Worm (Caenorhabditis elegans) whole organism, L3 larva: Measurements from ENCODE around the gene srx-12.
"Not testable (repeated sequence)": the region's sequence is repeated elsewhere in the genome, so short reads cannot be mapped to it uniquely, and the experiment has no call there.

Experiments
- ZK546.5 ChIP-seq: sonication (generic microtip); optimal IDR thresholded peaks from 2 replicates; lab custom pipeline; 2017; ENCODE audit warnings: missing biosample characterization, missing genetic modification characterization
- aly-2 ChIP-seq: fragments of 150-350 bp; optimal IDR thresholded peaks from 2 replicates; lab custom pipeline; 2014; ENCODE audit warnings: missing biosample characterization, missing genetic modification characterization
- ceh-16 ChIP-seq: sonication (generic microtip); optimal IDR thresholded peaks from 2 replicates; lab custom pipeline; 2017; ENCODE audit warnings: missing biosample characterization, missing genetic modification characterization
- ceh-28 ChIP-seq: fragments of 150-350 bp; optimal IDR thresholded peaks from 2 replicates; lab custom pipeline; 2014; ENCODE audit warnings: missing biosample characterization, missing genetic modification reagents, missing genetic modification characterization
- daf-12 ChIP-seq: fragments of 150-350 bp; optimal IDR thresholded peaks from 2 replicates; lab custom pipeline; 2014; ENCODE audit warnings: missing biosample characterization, missing genetic modification reagents, missing genetic modification characterization
- elt-2 ChIP-seq: sonication (generic microtip); optimal IDR thresholded peaks from 2 replicates; lab custom pipeline; 2016; ENCODE audit warnings: missing genetic modification reagents, mild to moderate bottlenecking, missing genetic modification characterization, missing compliant biosample characterization
- eor-1 ChIP-seq, 2 experiments: fragments of 150-350 bp; optimal IDR thresholded peaks; 2 replicates each; lab custom pipeline; 2014 to 2018; ENCODE audit warnings: missing biosample characterization in 2 of 2, missing genetic modification characterization in 2 of 2
- fkh-2 ChIP-seq: fragments of 150-350 bp; optimal IDR thresholded peaks from 2 replicates; lab custom pipeline; 2014; ENCODE audit warnings: missing biosample characterization, missing genetic modification reagents, missing genetic modification characterization
- fos-1 ChIP-seq: fragments of 150-350 bp; optimal IDR thresholded peaks from 2 replicates; lab custom pipeline; 2014; ENCODE audit warnings: missing biosample characterization, missing genetic modification characterization
- hmg-11 ChIP-seq: sonication (generic microtip); optimal IDR thresholded peaks from 2 replicates; lab custom pipeline; 2016; ENCODE audit warnings: missing genetic modification characterization, missing compliant biosample characterization
- jun-1 ChIP-seq: fragments of 150-350 bp; optimal IDR thresholded peaks from 2 replicates; lab custom pipeline; 2014; ENCODE audit warnings: missing biosample characterization, missing genetic modification reagents, missing genetic modification characterization
- lin-15B ChIP-seq: fragments of 150-350 bp; optimal IDR thresholded peaks from 2 replicates; lab custom pipeline; 2014; ENCODE audit warnings: missing biosample characterization, missing genetic modification characterization
- lsy-12 ChIP-seq: sonication (generic microtip); optimal IDR thresholded peaks from 2 replicates; lab custom pipeline; 2016; ENCODE audit warnings: mild to moderate bottlenecking, missing genetic modification characterization, missing compliant biosample characterization
- mdl-1 ChIP-seq: fragments of 150-350 bp; optimal IDR thresholded peaks from 2 replicates; lab custom pipeline; 2014; ENCODE audit warnings: missing biosample characterization, missing genetic modification characterization
- mml-1 ChIP-seq: fragments of 150-350 bp; sonication (generic microtip); optimal IDR thresholded peaks from 3 replicates; lab custom pipeline; 2014; ENCODE audit warnings: missing biosample characterization, missing genetic modification characterization
- nfya-1 ChIP-seq: sonication (generic microtip); optimal IDR thresholded peaks from 2 replicates; lab custom pipeline; 2017; ENCODE audit warnings: missing genetic modification characterization, mild to moderate bottlenecking, missing compliant biosample characterization, antibody characterized with exemption, moderate library complexity; ENCODE audit not compliant: insufficient read depth
- nhr-237 ChIP-seq: fragments of 150-350 bp; optimal IDR thresholded peaks from 2 replicates; lab custom pipeline; 2014; ENCODE audit warnings: missing biosample characterization, missing genetic modification characterization
- nhr-43 ChIP-seq: sonication (generic microtip); optimal IDR thresholded peaks from 2 replicates; lab custom pipeline; 2016; ENCODE audit warnings: mild to moderate bottlenecking, missing genetic modification characterization, missing compliant biosample characterization; ENCODE audit not compliant: poor library complexity, severe bottlenecking
- nhr-67 ChIP-seq: fragments of 150-350 bp; optimal IDR thresholded peaks from 2 replicates; lab custom pipeline; 2014; ENCODE audit warnings: missing biosample characterization, missing genetic modification characterization
- nhr-76 ChIP-seq: fragments of 150-350 bp; sonication (generic microtip); optimal IDR thresholded peaks from 5 replicates; lab custom pipeline; 2014; ENCODE audit warnings: missing biosample characterization, missing genetic modification characterization
- nhr-77 ChIP-seq: fragments of 150-350 bp; optimal IDR thresholded peaks from 2 replicates; lab custom pipeline; 2014; ENCODE audit warnings: missing biosample characterization, missing genetic modification characterization
- pqm-1 ChIP-seq: fragments of 150-350 bp; optimal IDR thresholded peaks from 2 replicates; lab custom pipeline; 2017; ENCODE audit warnings: missing biosample characterization, missing genetic modification characterization, inconsistent platforms
- sea-2 ChIP-seq: fragments of 150-350 bp; sonication (generic microtip); optimal IDR thresholded peaks from 4 replicates; lab custom pipeline; 2014; ENCODE audit warnings: missing biosample characterization, missing genetic modification reagents, missing genetic modification characterization
- snpc-4 ChIP-seq: fragments of 150-350 bp; optimal IDR thresholded peaks from 2 replicates; lab custom pipeline; 2014; ENCODE audit warnings: missing biosample characterization, missing genetic modification characterization
- tbx-2 ChIP-seq: sonication (generic microtip); optimal IDR thresholded peaks from 2 replicates; lab custom pipeline; 2016; ENCODE audit warnings: mild to moderate bottlenecking, missing genetic modification characterization, missing compliant biosample characterization
- unc-39 ChIP-seq: sonication (generic microtip); optimal IDR thresholded peaks from 4 replicates; lab custom pipeline; 2017; ENCODE audit warnings: missing biosample characterization, missing genetic modification characterization
- unc-62 ChIP-seq: fragments of 150-350 bp; sonication (generic microtip); optimal IDR thresholded peaks from 4 replicates; lab custom pipeline; 2014; ENCODE audit warnings: missing biosample characterization, missing genetic modification reagents, missing genetic modification characterization
- zag-1 ChIP-seq: fragments of 150-350 bp; optimal IDR thresholded peaks from 2 replicates; lab custom pipeline; 2014; ENCODE audit warnings: missing biosample characterization, missing genetic modification characterization
- ztf-11 ChIP-seq: fragments of 150-350 bp; optimal IDR thresholded peaks from 2 replicates; lab custom pipeline; 2014; ENCODE audit warnings: missing biosample characterization, missing genetic modification characterization
- ztf-4 ChIP-seq: fragments of 150-350 bp; optimal IDR thresholded peaks from 2 replicates; lab custom pipeline; 2014; ENCODE audit warnings: missing biosample characterization, missing genetic modification characterization

The srx-12 gene

ce11 chrIV:1038516-1038915, 7.3 kb upstream of the srx-12 start:
- TF ChIP-seq lin-15B (tag; lab: Kevin White, UChicago) (no peak), mml-1 (tag; lab: Kevin White, UChicago) (no peak), aly-2 (tag; lab: Kevin White, UChicago) (no peak), unc-62 (no peak), eor-1 (tag; optimal IDR thresholded peaks at IDR 0.05; lab: Kevin White, UChicago) (no peak), ceh-28 (no peak), zag-1 (tag; lab: Kevin White, UChicago) (no peak), jun-1 (tag; lab: Kevin White, UChicago) (no peak), nhr-237 (tag; lab: Kevin White, UChicago) (no peak), ceh-16 (tag; lab: Kevin White, UChicago) (no peak), nhr-77 (tag; lab: Kevin White, UChicago) (no peak), sea-2 (no peak), nfya-1 (tag; lab: Kevin White, UChicago) (no peak), unc-39 (no peak), ZK546.5 (tag; lab: Kevin White, UChicago) (no peak), fkh-2 (tag; lab: Kevin White, UChicago) (no peak), ztf-11 (tag; lab: Kevin White, UChicago) (no peak), nhr-76 (tag; lab: Kevin White, UChicago) (no peak), daf-12 (no peak), pqm-1 (no peak)

ce11 chrIV:1040537-1040936, 5.2 kb upstream of the srx-12 start:
- no peak for TF ChIP-seq nhr-77 (tag; lab: Kevin White, UChicago)
- TF ChIP-seq zag-1 (tag; lab: Kevin White, UChicago) = no peak
- no peak for TF ChIP-seq lsy-12
- TF ChIP-seq hmg-11 (tag; lab: Kevin White, UChicago) = no peak
- TF ChIP-seq nhr-67 (tag; lab: Kevin White, UChicago) = no peak
- TF ChIP-seq mdl-1 (tag; lab: Kevin White, UChicago) = no peak
- TF ChIP-seq unc-39 = no peak
- no peak for TF ChIP-seq fos-1 (tag; lab: Kevin White, UChicago)
- TF ChIP-seq eor-1 (tag; optimal IDR thresholded peaks at IDR 0.05; lab: Kevin White, UChicago) = no peak
- no peak for TF ChIP-seq ztf-4

- no peak for TF ChIP-seq unc-62
- TF ChIP-seq mdl-1 (tag; lab: Kevin White, UChicago) = no peak
- no peak for TF ChIP-seq nhr-76 (tag; lab: Kevin White, UChicago)
- no peak for TF ChIP-seq snpc-4 (tag; lab: Kevin White, UChicago)
- no peak for TF ChIP-seq ztf-11 (tag; lab: Kevin White, UChicago)
- TF ChIP-seq daf-12 = no peak
These were observed 1.5 kb upstream of the srx-12 start, which contains the start of gene Y55F3AM.11 for ce11 chrIV:1044287-1044686. Y55F3AM.11 (minus strand) TSS chrIV:1044387.

DNA sequence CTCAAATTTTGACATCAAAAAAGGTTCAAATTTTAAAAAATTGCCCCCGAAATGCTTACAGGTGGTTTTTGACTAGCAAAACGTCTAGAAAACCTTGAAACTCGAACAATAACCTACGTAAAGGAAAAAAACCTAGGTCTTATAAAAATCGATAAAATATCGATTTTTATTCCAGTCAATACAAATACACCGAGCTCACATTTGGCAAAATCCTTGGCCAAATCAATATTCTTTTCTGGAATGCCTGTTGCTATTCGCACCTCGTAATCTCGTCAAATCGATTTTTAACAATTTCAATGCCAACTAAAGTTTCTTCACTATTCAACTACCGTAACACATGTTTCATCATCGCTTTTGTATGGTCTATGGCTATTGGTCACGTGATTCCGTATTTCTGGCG, 1.2 kb downstream of the srx-12 start:
- peak; percentile 53 for TF ChIP-seq ceh-28
- no peak for TF ChIP-seq sea-2

DNA sequence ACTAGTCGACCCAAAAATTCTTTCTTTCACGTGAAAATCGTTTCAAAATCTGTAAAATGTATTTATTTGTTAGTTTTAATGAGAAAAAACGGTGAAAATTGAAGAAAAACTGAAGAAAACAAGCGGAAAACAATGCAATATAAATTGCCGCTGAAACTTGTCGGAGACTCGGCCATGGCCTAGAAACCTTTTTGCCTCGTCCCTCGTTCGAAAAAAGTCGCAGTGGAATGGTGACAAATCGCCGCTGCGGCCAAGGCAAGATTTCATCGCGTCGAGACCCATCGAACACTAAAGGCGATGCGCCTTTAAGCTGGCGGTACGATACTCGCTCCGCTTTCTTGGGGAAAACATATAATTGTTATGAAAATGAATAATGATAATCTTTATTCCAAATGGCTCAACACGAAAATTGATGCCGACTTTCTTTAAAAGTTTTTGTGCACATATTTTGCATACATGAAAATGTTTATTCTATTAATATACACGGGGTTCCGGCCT, 5.9 kb downstream of the srx-12 start, which contains the start of gene Y55F3AM.21:
Y55F3AM.21 (minus strand) TSS at position 51 of the 498 bp plus-strand sequence.
- TF ChIP-seq nhr-67, tbx-2, fkh-2 (tag; lab: Kevin White, UChicago): not testable (repeated sequence)
- TF ChIP-seq, all 47 proteins: peak for 0; not testable (repeated sequence) for 47

DNA sequence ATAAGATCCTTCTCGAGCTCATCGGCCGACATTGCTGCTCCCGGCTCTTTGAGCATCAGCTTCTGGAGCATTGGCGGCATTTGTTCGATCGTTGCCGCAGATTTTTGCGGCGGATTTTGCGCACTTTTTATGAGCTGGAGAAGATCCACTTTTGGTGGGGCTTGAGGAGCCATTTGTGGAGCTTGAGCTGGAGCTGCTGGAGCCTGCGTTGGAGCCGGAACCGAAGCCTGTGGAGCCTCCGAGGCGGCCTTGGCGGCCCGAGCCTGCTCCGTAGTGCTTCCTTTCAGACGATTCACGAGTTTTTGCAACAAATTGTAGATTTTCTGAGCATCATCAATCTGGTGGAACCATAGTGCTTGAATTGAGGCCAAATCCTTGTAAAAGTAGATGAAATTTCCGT, 8.2 kb downstream of the srx-12 start:
- TF ChIP-seq ZK546.5 (tag; lab: Kevin White, UChicago) (no peak), ztf-4 (no peak), elt-2 (tag; lab: Kevin White, UChicago) (no peak), nhr-43 (tag; lab: Kevin White, UChicago) (no peak), fos-1 (tag; lab: Kevin White, UChicago) (no peak)
